Fruit fly (Drosophila melanogaster) whole organism: ENCODE data around the gene Nulp1.

ENCODE experiments used
- Dll ChIP-seq: fragments of >200 bp; optimal IDR thresholded peaks from 2 replicates; lab custom pipeline; 2017
- pan ChIP-seq: fragments of >200 bp; optimal IDR thresholded peaks from 2 replicates; lab custom pipeline; 2017

DNA sequence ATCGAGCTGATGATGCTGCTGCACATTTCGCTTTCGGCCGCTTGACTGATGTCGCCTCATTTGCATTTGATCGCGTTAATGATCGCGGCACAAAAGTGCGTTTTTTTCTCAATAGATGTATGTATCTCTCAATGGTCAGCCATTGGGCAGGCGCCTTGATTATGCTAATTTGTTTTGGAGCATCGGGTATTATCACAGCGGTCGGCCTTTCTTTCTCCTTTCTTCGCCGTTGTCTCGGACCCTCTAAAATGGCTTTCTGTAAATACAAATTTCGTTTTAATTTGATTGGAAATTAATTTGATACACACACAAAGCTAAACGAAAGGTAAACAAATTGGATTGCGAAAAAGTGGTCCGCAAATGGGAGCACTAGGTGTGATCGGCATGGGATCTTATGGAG, 45.2 kb downstream of the Nulp1 start:
- TF ChIP-seq pan (lab: Kevin White, UChicago) (no peak), Dll (lab: Kevin White, UChicago) (no peak)
